Worm (Caenorhabditis elegans) whole organism, L2 larva: Measurements from ENCODE around the gene D1022.5.
A peak's percentile ranks its signal among the peaks of the same experiment; 100 is the strongest.

ENCODE experiments used
- C34F6.9 ChIP-seq: fragments of 150-350 bp; optimal IDR thresholded peaks from 2 replicates; lab custom pipeline; 2014; ENCODE audit warnings: missing biosample characterization, missing genetic modification characterization
- F13H6.1 ChIP-seq: sonication (generic microtip); optimal IDR thresholded peaks from 2 replicates; lab custom pipeline; 2016; ENCODE audit warnings: missing genetic modification characterization, missing compliant biosample characterization
- R02D3.7 ChIP-seq: fragments of 150-350 bp; optimal IDR thresholded peaks from 2 replicates; lab custom pipeline; 2014; ENCODE audit warnings: missing biosample characterization, missing genetic modification characterization
- Y55F3AM.14 ChIP-seq: fragments of 200-800 bp; sonication (Bioruptor generic); optimal IDR thresholded peaks from 2 replicates; lab custom pipeline; 2018; ENCODE audit warnings: mild to moderate bottlenecking, missing genetic modification characterization, missing compliant biosample characterization
- ZK546.5 ChIP-seq: sonication (generic microtip); optimal IDR thresholded peaks from 2 replicates; lab custom pipeline; 2017; ENCODE audit warnings: missing biosample characterization, missing genetic modification characterization
- alr-1 ChIP-seq: fragments of 150-350 bp; optimal IDR thresholded peaks from 2 replicates; lab custom pipeline; 2014; ENCODE audit warnings: missing biosample characterization, missing genetic modification characterization
- aly-2 ChIP-seq: fragments of 150-350 bp; optimal IDR thresholded peaks from 2 replicates; lab custom pipeline; 2014; ENCODE audit warnings: missing biosample characterization, missing genetic modification characterization
- ama-1 ChIP-seq: fragments of 150-350 bp; optimal IDR thresholded peaks from 2 replicates; lab custom pipeline; 2018; ENCODE audit warnings: inconsistent platforms
- blmp-1 ChIP-seq: sonication (generic microtip); optimal IDR thresholded peaks from 2 replicates; lab custom pipeline; 2017; ENCODE audit warnings: missing genetic modification characterization, mild to moderate bottlenecking, missing compliant biosample characterization, antibody characterized with exemption, moderate library complexity; ENCODE audit not compliant: insufficient read depth
- ceh-16 ChIP-seq: fragments of 150-350 bp; optimal IDR thresholded peaks from 2 replicates; lab custom pipeline; 2014; ENCODE audit warnings: missing biosample characterization, missing genetic modification characterization
- ceh-82 ChIP-seq: fragments of 150-350 bp; optimal IDR thresholded peaks from 2 replicates; lab custom pipeline; 2014; ENCODE audit warnings: missing biosample characterization, missing genetic modification characterization
- crh-2 ChIP-seq: sonication (generic microtip); optimal IDR thresholded peaks from 2 replicates; lab custom pipeline; 2017; ENCODE audit warnings: missing biosample characterization, missing genetic modification characterization
- dmd-4 ChIP-seq: sonication (generic microtip); optimal IDR thresholded peaks from 2 replicates; lab custom pipeline; 2017; ENCODE audit warnings: missing biosample characterization, missing genetic modification characterization
- egl-27 ChIP-seq: sonication (generic microtip); optimal IDR thresholded peaks from 3 replicates; lab custom pipeline; 2017; ENCODE audit warnings: missing biosample characterization, missing genetic modification reagents, missing genetic modification characterization
- elt-1 ChIP-seq: fragments of 150-350 bp; optimal IDR thresholded peaks from 2 replicates; lab custom pipeline; 2014; ENCODE audit warnings: missing biosample characterization, missing genetic modification characterization
- elt-3 ChIP-seq: sonication (generic microtip); optimal IDR thresholded peaks from 2 replicates; lab custom pipeline; 2017; ENCODE audit warnings: missing biosample characterization, missing genetic modification characterization
- fos-1 ChIP-seq: fragments of 150-350 bp; optimal IDR thresholded peaks from 2 replicates; lab custom pipeline; 2014; ENCODE audit warnings: missing biosample characterization, missing genetic modification characterization
- gmeb-1 ChIP-seq: fragments of 150-350 bp; optimal IDR thresholded peaks from 2 replicates; lab custom pipeline; 2014; ENCODE audit warnings: missing biosample characterization, missing genetic modification characterization
- lin-11 ChIP-seq: fragments of 150-350 bp; sonication (generic microtip); optimal IDR thresholded peaks from 2 replicates; lab custom pipeline; 2014; ENCODE audit warnings: missing biosample characterization, missing genetic modification characterization, inconsistent platforms, mixed read lengths
- lin-13 ChIP-seq: fragments of 150-350 bp; optimal IDR thresholded peaks from 2 replicates; lab custom pipeline; 2014; ENCODE audit warnings: missing biosample characterization, missing genetic modification reagents, missing genetic modification characterization
- lin-39 ChIP-seq: fragments of 150-350 bp; optimal IDR thresholded peaks from 2 replicates; lab custom pipeline; 2014; ENCODE audit warnings: missing biosample characterization, missing genetic modification reagents, missing genetic modification characterization
- lsy-2 ChIP-seq, 2 experiments: fragments of 150-350 bp in 1 of 2; sonication (generic microtip) in 1 of 2; optimal IDR thresholded peaks; 2 replicates each; lab custom pipeline; 2014 to 2017; ENCODE audit warnings: missing biosample characterization in 2 of 2, missing genetic modification characterization in 2 of 2
- mab-5 ChIP-seq: fragments of 150-350 bp; optimal IDR thresholded peaks from 2 replicates; lab custom pipeline; 2014; ENCODE audit warnings: missing biosample characterization, missing genetic modification characterization
- mbf-1 ChIP-seq: sonication (generic microtip); optimal IDR thresholded peaks from 2 replicates; lab custom pipeline; 2017; ENCODE audit warnings: missing biosample characterization, missing genetic modification characterization
- mdl-1 ChIP-seq, 2 experiments: fragments of 150-350 bp in 1 of 2; sonication (generic microtip) in 1 of 2; optimal IDR thresholded peaks; 2 replicates each; lab custom pipeline; 2017; ENCODE audit warnings: missing biosample characterization in 2 of 2, missing genetic modification characterization in 2 of 2
- nhr-10 ChIP-seq: sonication (generic microtip); optimal IDR thresholded peaks from 2 replicates; lab custom pipeline; 2017; ENCODE audit warnings: missing biosample characterization, missing genetic modification characterization
- nhr-11 ChIP-seq: fragments of 150-350 bp; optimal IDR thresholded peaks from 2 replicates; lab custom pipeline; 2014; ENCODE audit warnings: missing biosample characterization, missing genetic modification characterization
- nhr-12 ChIP-seq: fragments of 150-350 bp; optimal IDR thresholded peaks from 2 replicates; lab custom pipeline; 2014; ENCODE audit warnings: missing biosample characterization, missing genetic modification characterization
- nhr-129 ChIP-seq: fragments of 150-350 bp; optimal IDR thresholded peaks from 2 replicates; lab custom pipeline; 2014; ENCODE audit warnings: missing biosample characterization, missing genetic modification characterization
- nhr-21 ChIP-seq: fragments of 150-350 bp; optimal IDR thresholded peaks from 2 replicates; lab custom pipeline; 2014; ENCODE audit warnings: missing biosample characterization, missing genetic modification characterization
- nhr-23 ChIP-seq: fragments of 150-350 bp; optimal IDR thresholded peaks from 2 replicates; lab custom pipeline; 2014; ENCODE audit warnings: missing biosample characterization, missing genetic modification reagents, missing genetic modification characterization
- nhr-237 ChIP-seq: fragments of 150-350 bp; optimal IDR thresholded peaks from 2 replicates; lab custom pipeline; 2014; ENCODE audit warnings: missing biosample characterization, missing genetic modification characterization
- nhr-25 ChIP-seq: fragments of 150-350 bp; sonication (generic microtip); optimal IDR thresholded peaks from 3 replicates; lab custom pipeline; 2014; ENCODE audit warnings: missing biosample characterization, missing genetic modification characterization
- nhr-6 ChIP-seq: fragments of 150-350 bp; optimal IDR thresholded peaks from 2 replicates; lab custom pipeline; 2014; ENCODE audit warnings: missing biosample characterization, missing genetic modification characterization
- nhr-77 ChIP-seq: fragments of 150-350 bp; optimal IDR thresholded peaks from 2 replicates; lab custom pipeline; 2014; ENCODE audit warnings: missing biosample characterization, missing genetic modification characterization
- peb-1 ChIP-seq: fragments of 150-350 bp; optimal IDR thresholded peaks from 2 replicates; lab custom pipeline; 2014; ENCODE audit warnings: missing biosample characterization, missing genetic modification characterization
- sem-4 ChIP-seq: fragments of 150-350 bp; optimal IDR thresholded peaks from 2 replicates; lab custom pipeline; 2014; ENCODE audit warnings: missing biosample characterization, missing genetic modification reagents, missing genetic modification characterization
- skn-1 ChIP-seq: sonication (generic microtip); optimal IDR thresholded peaks from 2 replicates; lab custom pipeline; 2017; ENCODE audit warnings: missing biosample characterization, missing genetic modification characterization
- sma-3 ChIP-seq: sonication (generic microtip); optimal IDR thresholded peaks from 2 replicates; lab custom pipeline; 2016; ENCODE audit warnings: missing genetic modification reagents, missing genetic modification characterization, missing compliant biosample characterization
- sma-9 ChIP-seq, 2 experiments: fragments of 150-350 bp in 1 of 2; sonication (generic microtip) in 1 of 2; optimal IDR thresholded peaks; 2 replicates each; lab custom pipeline; 2014 to 2016; ENCODE audit warnings: missing genetic modification characterization in 2 of 2, mild to moderate bottlenecking in 1 of 2, missing biosample characterization in 1 of 2, missing compliant biosample characterization in 1 of 2, missing genetic modification reagents in 1 of 2, moderate library complexity in 1 of 2
- snpc-4 ChIP-seq: fragments of 150-350 bp; optimal IDR thresholded peaks from 2 replicates; lab custom pipeline; 2014; ENCODE audit warnings: missing biosample characterization, missing genetic modification characterization
- unc-39 ChIP-seq: fragments of 150-350 bp; optimal IDR thresholded peaks from 2 replicates; lab custom pipeline; 2014; ENCODE audit warnings: missing biosample characterization, missing genetic modification characterization
- unc-55 ChIP-seq: fragments of 150-350 bp; sonication (generic microtip); optimal IDR thresholded peaks from 3 replicates; lab custom pipeline; 2014; ENCODE audit warnings: missing biosample characterization, missing genetic modification reagents, missing genetic modification characterization
- unc-62 ChIP-seq: fragments of 150-350 bp; optimal IDR thresholded peaks from 2 replicates; lab custom pipeline; 2014; ENCODE audit warnings: missing biosample characterization, missing genetic modification reagents, missing genetic modification characterization
- zag-1 ChIP-seq: fragments of 150-350 bp; optimal IDR thresholded peaks from 2 replicates; lab custom pipeline; 2014; ENCODE audit warnings: missing biosample characterization, missing genetic modification characterization
- ztf-1 ChIP-seq: fragments of 200-800 bp; sonication (Bioruptor generic); conservative IDR thresholded peaks from 2 replicates; pipeline ENCODE4 v1.3.6; 2022; ENCODE audit warnings: missing genetic modification characterization, missing compliant biosample characterization
- ztf-11 ChIP-seq: sonication (generic microtip); optimal IDR thresholded peaks from 2 replicates; lab custom pipeline; 2017; ENCODE audit warnings: missing biosample characterization, missing genetic modification characterization
- ztf-4 ChIP-seq: fragments of 150-350 bp; optimal IDR thresholded peaks from 2 replicates; lab custom pipeline; 2014; ENCODE audit warnings: missing biosample characterization, missing genetic modification characterization

The D1022.5 gene

DNA sequence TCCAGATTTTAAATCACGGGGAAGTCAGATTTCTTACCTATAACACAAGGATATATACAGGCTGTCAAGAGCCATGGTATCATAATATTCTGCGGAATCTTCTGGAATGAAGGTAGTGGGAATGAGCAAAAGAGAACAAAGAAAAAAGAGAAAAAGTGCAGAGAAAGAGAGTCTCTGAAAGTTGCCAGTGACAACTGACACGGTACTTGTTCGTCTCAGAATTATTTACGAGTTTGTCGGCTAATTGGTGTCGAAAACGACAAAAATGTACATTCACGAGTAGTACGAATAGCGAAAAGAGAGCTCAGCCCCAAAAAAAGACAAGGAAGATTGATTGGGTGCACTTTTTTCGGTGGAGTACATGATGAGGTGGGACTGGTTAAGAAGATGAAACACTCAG lies 24.4 kb upstream of the D1022.5 start, which contains the start of gene cah-2:
Gene cah-2, minus strand, starts transcription at position 101 of the 400 bp plus-strand sequence.
- TF ChIP-seq lin-11 (tag; lab: Kevin White, UChicago) (no peak), nhr-237 (no peak), ama-1 (lab: Kevin White, UChicago) (no peak), fos-1 (tag; lab: Kevin White, UChicago) (no peak), mab-5 (tag; lab: Kevin White, UChicago) (no peak), unc-62 (GFP tag; lab: Kevin White, UChicago) (no peak), crh-2 (tag; lab: Kevin White, UChicago) (no peak), mbf-1 (tag; lab: Kevin White, UChicago) (no peak), blmp-1 (no peak), nhr-10 (no peak), mdl-1 (tag; optimal IDR thresholded peaks at IDR 0.05; lab: Kevin White, UChicago) (no peak), nhr-6 (no peak), gmeb-1 (tag; lab: Kevin White, UChicago) (no peak), ztf-1 (no peak), nhr-12 (tag; lab: Kevin White, UChicago) (no peak), Y55F3AM.14 (no peak), R02D3.7 (tag; lab: Kevin White, UChicago) (no peak), ceh-16 (no peak), peb-1 (tag; lab: Kevin White, UChicago) (no peak)
- TF ChIP-seq, all 48 proteins: peak for 0

- TF ChIP-seq skn-1 (no peak), gmeb-1 (tag; lab: Kevin White, UChicago) (peak; percentile 72), nhr-129 (tag; lab: Kevin White, UChicago) (peak; percentile 84), lin-13 (peak; percentile 78), sem-4 (tag; lab: Kevin White, UChicago) (peak; percentile 80), nhr-10 (no peak), sma-9 (GFP tag; optimal IDR thresholded peaks at IDR 0.05; lab: Kevin White, UChicago) (peak; percentile 60), sma-9 (tag; optimal IDR thresholded peaks at IDR 0.05; lab: Kevin White, UChicago) (no peak), ztf-11 (tag; lab: Kevin White, UChicago) (no peak), nhr-6 (peak; percentile 59), fos-1 (tag; lab: Kevin White, UChicago) (peak; percentile 68), mdl-1 (tag; optimal IDR thresholded peaks at IDR 0.05; lab: Kevin White, UChicago) (peak in 1 of 2 experiments; percentile 52), blmp-1 (peak; percentile 47), nhr-23 (no peak), nhr-21 (tag; lab: Kevin White, UChicago) (peak; percentile 79), F13H6.1 (tag; lab: Kevin White, UChicago) (peak; percentile 92), nhr-12 (tag; lab: Kevin White, UChicago) (no peak), nhr-237 (peak; percentile 41), C34F6.9 (tag; lab: Kevin White, UChicago) (peak; percentile 81), egl-27 (tag; lab: Kevin White, UChicago) (peak; percentile 52), crh-2 (tag; lab: Kevin White, UChicago) (peak; percentile 77), elt-3 (tag; lab: Kevin White, UChicago) (no peak), aly-2 (tag; lab: Kevin White, UChicago) (no peak), unc-39 (tag; lab: Kevin White, UChicago) (no peak), unc-62 (GFP tag; lab: Kevin White, UChicago) (no peak), ztf-1 (no peak), lsy-2 (tag; optimal IDR thresholded peaks at IDR 0.05; lab: Kevin White, UChicago) (peak; percentile 58 to 87), zag-1 (tag; lab: Kevin White, UChicago) (peak; percentile 37), ama-1 (lab: Kevin White, UChicago) (no peak), lin-39 (no peak), R02D3.7 (tag; lab: Kevin White, UChicago) (no peak), ceh-82 (no peak), alr-1 (tag; lab: Kevin White, UChicago) (no peak), unc-55 (GFP tag; lab: Kevin White, UChicago) (peak; percentile 80), mab-5 (tag; lab: Kevin White, UChicago) (peak; percentile 55), nhr-77 (tag; lab: Kevin White, UChicago) (peak; percentile 28), snpc-4 (tag; lab: Kevin White, UChicago) (peak; percentile 33), sma-3 (GFP tag; lab: Kevin White, UChicago) (peak; percentile 95), Y55F3AM.14 (peak; percentile 71), ZK546.5 (tag; lab: Kevin White, UChicago) (no peak), ztf-4 (tag; lab: Kevin White, UChicago) (peak; percentile 0), peb-1 (tag; lab: Kevin White, UChicago) (no peak), nhr-25 (tag; lab: Kevin White, UChicago) (peak; percentile 83), elt-1 (no peak), dmd-4 (tag; lab: Kevin White, UChicago) (no peak), mbf-1 (tag; lab: Kevin White, UChicago) (no peak), ceh-16 (no peak), lin-11 (tag; lab: Kevin White, UChicago) (peak; percentile 89), nhr-11 (tag; lab: Kevin White, UChicago) (no peak)
Measured at ce11 chrII:7478487-7479234, 20.1 kb upstream of the D1022.5 start, which contains the start of the genes aka-1 and ubc-6. Gene aka-1, minus strand, starts transcription at chrII:7478537. Gene ubc-6, plus strand, starts transcription at chrII:7479187.
